Worm (Caenorhabditis elegans) whole organism, L4 larva: ENCODE data around the gene gyg-1.
A peak's percentile ranks its signal among the peaks of the same experiment; 100 is the strongest.

Experiments used
- D1046.2 ChIP-seq: fragments of 200-800 bp; sonication (Bioruptor generic); IDR thresholded peaks from 2 replicates; pipeline ENCODE4 v1.3.6; 2022; ENCODE audit warnings: missing genetic modification characterization, missing compliant biosample characterization
- F10B5.3 ChIP-seq: sonication (generic microtip); optimal IDR thresholded peaks from 2 replicates; lab custom pipeline; 2016; ENCODE audit warnings: mild to moderate bottlenecking, missing genetic modification characterization, missing compliant biosample characterization
- T20F7.1 ChIP-seq: fragments of 200-800 bp; sonication (Bioruptor generic); optimal IDR thresholded peaks from 2 replicates; lab custom pipeline; 2018; ENCODE audit warnings: mild to moderate bottlenecking, missing genetic modification characterization, missing compliant biosample characterization
- T26A8.4 ChIP-seq: fragments of 200-800 bp; sonication (Bioruptor generic); IDR thresholded peaks from 2 replicates; pipeline ENCODE4 v1.3.6; 2022; ENCODE audit warnings: missing genetic modification characterization, missing compliant biosample characterization
- Y105C5A.15 ChIP-seq: fragments of 200-800 bp; sonication (Bioruptor generic); IDR thresholded peaks from 2 replicates; pipeline ENCODE4 v1.3.6; 2022; ENCODE audit warnings: missing genetic modification characterization, missing compliant biosample characterization
- Y48G9A.11 ChIP-seq: fragments of 200-800 bp; sonication (Bioruptor generic); IDR thresholded peaks from 2 replicates; pipeline ENCODE4 v1.3.6; 2022; ENCODE audit warnings: missing genetic modification reagents, missing genetic modification characterization, missing compliant biosample characterization
- Y75B8A.6 ChIP-seq: fragments of 200-800 bp; sonication (Bioruptor generic); IDR thresholded peaks from 2 replicates; pipeline ENCODE4 v1.3.6; 2022; ENCODE audit warnings: missing genetic modification reagents, missing genetic modification characterization, missing compliant biosample characterization
- attf-4 ChIP-seq: sonication (generic microtip); optimal IDR thresholded peaks from 3 replicates; lab custom pipeline; 2017; ENCODE audit warnings: missing biosample characterization, missing genetic modification characterization
- ceh-20 ChIP-seq: fragments of 200-800 bp; sonication (Bioruptor generic); IDR thresholded peaks from 2 replicates; pipeline ENCODE4 v1.3.6; 2022; ENCODE audit warnings: missing genetic modification reagents, missing genetic modification characterization, missing compliant biosample characterization
- ceh-28 ChIP-seq: fragments of 150-350 bp; optimal IDR thresholded peaks from 2 replicates; lab custom pipeline; 2014; ENCODE audit warnings: missing biosample characterization, missing genetic modification reagents, missing genetic modification characterization
- ces-1 ChIP-seq: fragments of 150-350 bp; sonication (generic microtip); optimal IDR thresholded peaks from 4 replicates; lab custom pipeline; 2014; ENCODE audit warnings: missing biosample characterization, missing genetic modification reagents, missing genetic modification characterization
- cey-2 ChIP-seq: sonication (generic microtip); optimal IDR thresholded peaks from 3 replicates; lab custom pipeline; 2017; ENCODE audit warnings: missing genetic modification characterization, mild to moderate bottlenecking, missing compliant biosample characterization, antibody characterized with exemption, borderline replicate concordance; ENCODE audit not compliant: insufficient read depth
- daf-16 ChIP-seq, 3 experiments: sonication (generic microtip); optimal IDR thresholded peaks; 2 replicates each; lab custom pipeline; 2016 to 2017; ENCODE audit warnings: missing genetic modification characterization in 3 of 3, missing genetic modification reagents in 3 of 3, mild to moderate bottlenecking in 2 of 3, missing compliant biosample characterization in 2 of 3, missing biosample characterization in 1 of 3, moderate library complexity in 1 of 3
- daf-19 ChIP-seq: fragments of 200-800 bp; sonication (Bioruptor generic); conservative IDR thresholded peaks from 2 replicates; pipeline ENCODE4 v1.3.6; 2022; ENCODE audit warnings: missing genetic modification characterization, missing compliant biosample characterization
- dmd-8 ChIP-seq: fragments of 200-800 bp; sonication (Bioruptor generic); IDR thresholded peaks from 2 replicates; pipeline ENCODE4 v1.3.6; 2022; ENCODE audit warnings: missing genetic modification characterization, missing compliant biosample characterization
- egl-27 ChIP-seq: sonication (generic microtip); optimal IDR thresholded peaks from 3 replicates; lab custom pipeline; 2017; ENCODE audit warnings: missing biosample characterization, missing genetic modification reagents, missing genetic modification characterization
- fos-1 ChIP-seq: fragments of 150-350 bp; optimal IDR thresholded peaks from 2 replicates; lab custom pipeline; 2014; ENCODE audit warnings: missing biosample characterization, missing genetic modification characterization
- gei-8 ChIP-seq: fragments of 200-800 bp; sonication (Bioruptor generic); optimal IDR thresholded peaks from 2 replicates; lab custom pipeline; 2018; ENCODE audit warnings: mild to moderate bottlenecking, missing genetic modification characterization, missing compliant biosample characterization
- hif-1 ChIP-seq, 2 experiments: sonication (generic microtip); optimal IDR thresholded peaks; 2 replicates each; lab custom pipeline; 2016 to 2017; ENCODE audit warnings: missing compliant biosample characterization in 2 of 2, missing genetic modification characterization in 2 of 2, missing genetic modification reagents in 2 of 2, missing genotype in 2 of 2, mild to moderate bottlenecking in 1 of 2
- hlh-30 ChIP-seq: sonication (generic microtip); optimal IDR thresholded peaks from 2 replicates; lab custom pipeline; 2017; ENCODE audit warnings: antibody characterized with exemption, mild to moderate bottlenecking, missing genetic modification characterization, missing compliant biosample characterization; ENCODE audit not compliant: insufficient read depth
- hmg-1.1 ChIP-seq: fragments of 200-800 bp; sonication (Bioruptor generic); IDR thresholded peaks from 2 replicates; pipeline ENCODE4 v1.3.6; 2022; ENCODE audit warnings: missing genetic modification reagents, missing genetic modification characterization, missing compliant biosample characterization
- jun-1 ChIP-seq: fragments of 150-350 bp; optimal IDR thresholded peaks from 2 replicates; lab custom pipeline; 2014; ENCODE audit warnings: missing biosample characterization, missing genetic modification reagents, missing genetic modification characterization
- lin-39 ChIP-seq: fragments of 150-350 bp; optimal IDR thresholded peaks from 2 replicates; lab custom pipeline; 2014; ENCODE audit warnings: missing biosample characterization, missing genetic modification reagents, missing genetic modification characterization
- lsy-2 ChIP-seq, 2 experiments: fragments of 150-350 bp in 1 of 2; sonication (generic microtip) in 1 of 2; optimal IDR thresholded peaks; 2 replicates each; lab custom pipeline; 2014 to 2017; ENCODE audit warnings: missing biosample characterization in 2 of 2, missing genetic modification characterization in 2 of 2
- madf-9 ChIP-seq: fragments of 200-800 bp; sonication (Bioruptor generic); conservative IDR thresholded peaks from 2 replicates; pipeline ENCODE4 v1.3.6; 2022; ENCODE audit warnings: missing genetic modification reagents, missing genetic modification characterization, missing compliant biosample characterization
- mdl-1 ChIP-seq, 2 experiments: fragments of 150-350 bp in 1 of 2; sonication (generic microtip) in 1 of 2; optimal IDR thresholded peaks; 2 replicates each; lab custom pipeline; 2014 to 2017; ENCODE audit warnings: missing biosample characterization in 2 of 2, missing genetic modification characterization in 2 of 2
- mep-1 ChIP-seq: fragments of 150-350 bp; sonication (generic microtip); optimal IDR thresholded peaks from 3 replicates; lab custom pipeline; 2014; ENCODE audit warnings: missing biosample characterization, missing genetic modification characterization
- mes-2 ChIP-seq: sonication (generic microtip); optimal IDR thresholded peaks from 2 replicates; lab custom pipeline; 2016; ENCODE audit warnings: missing genotype, mild to moderate bottlenecking, missing genetic modification characterization, missing compliant biosample characterization; ENCODE audit not compliant: poor library complexity, severe bottlenecking
- mxl-2 ChIP-seq: fragments of 200-800 bp; sonication (Bioruptor generic); conservative IDR thresholded peaks from 2 replicates; pipeline ENCODE4 v1.3.6; 2022; ENCODE audit warnings: missing genetic modification reagents, missing genetic modification characterization, missing compliant biosample characterization
- nhr-10 ChIP-seq: fragments of 150-350 bp; optimal IDR thresholded peaks from 2 replicates; lab custom pipeline; 2014; ENCODE audit warnings: missing biosample characterization, missing genetic modification characterization
- nhr-102 ChIP-seq: sonication (generic microtip); optimal IDR thresholded peaks from 2 replicates; lab custom pipeline; 2016; ENCODE audit warnings: mild to moderate bottlenecking, missing genetic modification characterization, moderate library complexity, missing compliant biosample characterization
- nhr-11 ChIP-seq: fragments of 150-350 bp; optimal IDR thresholded peaks from 2 replicates; lab custom pipeline; 2014; ENCODE audit warnings: missing biosample characterization, missing genetic modification characterization
- nhr-25 ChIP-seq: sonication (generic microtip); optimal IDR thresholded peaks from 2 replicates; lab custom pipeline; 2017; ENCODE audit warnings: missing genetic modification characterization, mild to moderate bottlenecking, missing compliant biosample characterization, antibody characterized with exemption, moderate library complexity, borderline replicate concordance; ENCODE audit not compliant: insufficient read depth
- nhr-28 ChIP-seq: fragments of 150-350 bp; optimal IDR thresholded peaks from 2 replicates; lab custom pipeline; 2014; ENCODE audit warnings: missing biosample characterization, missing genetic modification characterization
- nhr-41 ChIP-seq: fragments of 200-800 bp; sonication (Bioruptor generic); IDR thresholded peaks from 2 replicates; pipeline ENCODE4 v1.3.6; 2022; ENCODE audit warnings: missing genetic modification reagents, missing genetic modification characterization, missing compliant biosample characterization
- nhr-42 ChIP-seq: fragments of 200-800 bp; sonication (Bioruptor generic); IDR thresholded peaks from 2 replicates; pipeline ENCODE4 v1.3.6; 2022; ENCODE audit warnings: missing genetic modification characterization, missing compliant biosample characterization
- nhr-77 ChIP-seq: fragments of 150-350 bp; optimal IDR thresholded peaks from 2 replicates; lab custom pipeline; 2014; ENCODE audit warnings: missing biosample characterization, missing genetic modification characterization
- php-3 ChIP-seq: fragments of 200-800 bp; sonication (Bioruptor generic); IDR thresholded peaks from 2 replicates; pipeline ENCODE4 v1.3.6; 2022; ENCODE audit warnings: missing genetic modification reagents, missing genetic modification characterization, missing compliant biosample characterization
- unc-39 ChIP-seq: sonication (generic microtip); optimal IDR thresholded peaks from 2 replicates; lab custom pipeline; 2017; ENCODE audit warnings: missing biosample characterization, missing genetic modification characterization
- unc-62 ChIP-seq, 3 experiments: fragments of 150-350 bp in 1 of 3; sonication (generic microtip); optimal IDR thresholded peaks in 2 of 3; peaks in 1 of 3; 1 replicate in 1 of 3; 2 replicates in 2 of 3; lab custom pipeline; 2014 to 2017; ENCODE audit warnings: missing biosample characterization in 3 of 3, missing genetic modification characterization in 3 of 3, missing genetic modification reagents in 3 of 3, missing genotype in 1 of 3
- vab-7 ChIP-seq: fragments of 200-800 bp; sonication (Bioruptor generic); IDR thresholded peaks from 2 replicates; pipeline ENCODE4 v1.3.6; 2022; ENCODE audit warnings: missing genetic modification reagents, missing genetic modification characterization, missing compliant biosample characterization
- zag-1 ChIP-seq: fragments of 150-350 bp; optimal IDR thresholded peaks from 2 replicates; lab custom pipeline; 2014; ENCODE audit warnings: missing biosample characterization, missing genetic modification characterization
- zip-2 ChIP-seq: fragments of 150-350 bp; optimal IDR thresholded peaks from 2 replicates; lab custom pipeline; 2014; ENCODE audit warnings: missing biosample characterization, missing genetic modification characterization

Gene gyg-1

ce11 chrX:3576239-3576638, 38.8 kb downstream of the gyg-1 start, which contains the start of gene ckc-1 (continued):
- no peak for TF ChIP-seq Y105C5A.15 (GFP tag; lab: Robert Waterston, UW)
- no peak for TF ChIP-seq jun-1 (tag; lab: Kevin White, UChicago)
- TF ChIP-seq ceh-20 (GFP tag; lab: Robert Waterston, UW) = no peak
- no peak for TF ChIP-seq madf-9
- no peak for TF ChIP-seq nhr-42 (GFP tag; lab: Robert Waterston, UW)
- peak; percentile 39 for TF ChIP-seq T20F7.1 (GFP tag; lab: Kevin White, UChicago)
- TF ChIP-seq vab-7 (GFP tag; lab: Robert Waterston, UW) = no peak
- no peak for TF ChIP-seq ceh-28
- no peak for TF ChIP-seq lin-39 (tag; lab: Kevin White, UChicago)
- no peak for TF ChIP-seq nhr-41 (GFP tag; lab: Robert Waterston, UW)
- TF ChIP-seq hif-1 (tag; optimal IDR thresholded peaks at IDR 0.05; lab: Kevin White, UChicago) = no peak
- no peak for TF ChIP-seq zip-2 (tag; lab: Kevin White, UChicago)
- no peak for TF ChIP-seq zag-1
- no peak for TF ChIP-seq lsy-2 (tag; optimal IDR thresholded peaks at IDR 0.05; lab: Kevin White, UChicago)
- TF ChIP-seq egl-27 = no peak
- peak; percentile 85 for TF ChIP-seq php-3 (GFP tag; lab: Robert Waterston, UW)
- no peak for TF ChIP-seq mxl-2 (GFP tag; lab: Robert Waterston, UW)
- peak in 1 of 2 experiments; percentile 24 for TF ChIP-seq mdl-1 (tag; optimal IDR thresholded peaks at IDR 0.05; lab: Kevin White, UChicago)

ce11 chrX:3581813-3582212, 44.4 kb downstream of the gyg-1 start:
- TF ChIP-seq daf-19 (GFP tag; lab: Robert Waterston, UW) (no peak), madf-9 (no peak), gei-8 (no peak), T26A8.4 (GFP tag; lab: Robert Waterston, UW) (no peak), nhr-11 (tag; lab: Kevin White, UChicago) (no peak), attf-4 (no peak), nhr-102 (tag; lab: Kevin White, UChicago) (no peak), F10B5.3 (tag; lab: Kevin White, UChicago) (no peak), ces-1 (GFP tag; lab: Kevin White, UChicago) (no peak), dmd-8 (no peak), nhr-10 (no peak), Y105C5A.15 (GFP tag; lab: Robert Waterston, UW) (no peak), unc-39 (tag; lab: Kevin White, UChicago) (no peak), hmg-1.1 (GFP tag; lab: Robert Waterston, UW) (no peak), zag-1 (no peak)

ce11 chrX:3583436-3583835, 46.0 kb downstream of the gyg-1 start:
- TF ChIP-seq fos-1 (tag; lab: Kevin White, UChicago) (no peak), hlh-30 (tag; lab: Kevin White, UChicago) (no peak), cey-2 (tag; lab: Kevin White, UChicago) (no peak), nhr-28 (tag; lab: Kevin White, UChicago) (no peak), D1046.2 (no peak), mes-2 (no peak), nhr-11 (tag; lab: Kevin White, UChicago) (no peak), hif-1 (tag; optimal IDR thresholded peaks at IDR 0.05; lab: Kevin White, UChicago) (no peak), nhr-77 (tag; lab: Kevin White, UChicago) (no peak), unc-62 (GFP tag; optimal IDR thresholded peaks at IDR 0.05 in 1 of 2; lab: Kevin White, UChicago) (no peak), unc-62 (tag; optimal IDR thresholded peaks at IDR 0.05; lab: Kevin White, UChicago) (no peak), nhr-10 (no peak), T20F7.1 (GFP tag; lab: Kevin White, UChicago) (no peak), daf-16 (GFP tag; optimal IDR thresholded peaks at IDR 0.05; lab: Kevin White, UChicago) (no peak), daf-16 (tag; optimal IDR thresholded peaks at IDR 0.05; lab: Kevin White, UChicago) (no peak), Y75B8A.6 (GFP tag; lab: Robert Waterston, UW) (no peak), nhr-25 (tag; lab: Kevin White, UChicago) (no peak), unc-39 (tag; lab: Kevin White, UChicago) (no peak), Y48G9A.11 (no peak), mep-1 (tag; lab: Kevin White, UChicago) (no peak)
